Fruit fly (Drosophila melanogaster) whole organism, embryonic: ENCODE measurements around the gene dah.

Experiments
- Bdp1 ChIP-seq: fragments of 200-800 bp; sonication (Bioruptor generic); optimal IDR thresholded peaks from 3 replicates; lab custom pipeline; 2016; ENCODE audit warnings: missing biosample characterization, missing genetic modification characterization
- CG10321 ChIP-seq: fragments of 200-800 bp; sonication (Bioruptor generic); IDR thresholded peaks from 2 replicates; pipeline ENCODE4 v1.3.6; 2022; ENCODE audit warnings: missing biosample characterization, missing genetic modification characterization
- CG10654 ChIP-seq: fragments of 200-800 bp; sonication (Bioruptor generic); optimal IDR thresholded peaks from 2 replicates; lab custom pipeline; 2016; ENCODE audit warnings: missing biosample characterization, missing genetic modification characterization
- CG15514 ChIP-seq: fragments of 200-800 bp; sonication (Bioruptor generic); optimal IDR thresholded peaks from 3 replicates; lab custom pipeline; 2017; ENCODE audit warnings: missing biosample characterization, missing genetic modification characterization, mild to moderate bottlenecking, moderate library complexity, missing genetic modification reagents
- CG1603 ChIP-seq: fragments of 200-800 bp; sonication (Bioruptor generic); optimal IDR thresholded peaks from 2 replicates; lab custom pipeline; 2019; ENCODE audit warnings: missing biosample characterization, mild to moderate bottlenecking, missing genetic modification characterization, moderate library complexity
- CG1647 ChIP-seq: fragments of 200-800 bp; sonication (Bioruptor generic); optimal IDR thresholded peaks from 3 replicates; lab custom pipeline; 2016; ENCODE audit warnings: missing biosample characterization, missing genetic modification characterization
- CG2120 ChIP-seq: fragments of 200-800 bp; sonication (Bioruptor generic); optimal IDR thresholded peaks from 3 replicates; lab custom pipeline; 2016; ENCODE audit warnings: missing biosample characterization, missing genetic modification characterization
- CG2678 ChIP-seq: fragments of 200-800 bp; sonication (Bioruptor generic); optimal IDR thresholded peaks from 3 replicates; lab custom pipeline; 2019; ENCODE audit warnings: missing biosample characterization, mild to moderate bottlenecking, missing genetic modification characterization, moderate library complexity
- CG32532 ChIP-seq: fragments of 200-800 bp; sonication (Bioruptor generic); IDR thresholded peaks from 2 replicates; pipeline ENCODE4 v1.3.6; 2022; ENCODE audit warnings: missing biosample characterization, missing genetic modification characterization
- CG33557 ChIP-seq: fragments of 200-800 bp; sonication (Bioruptor generic); optimal IDR thresholded peaks from 2 replicates; lab custom pipeline; 2019; ENCODE audit warnings: missing biosample characterization, mild to moderate bottlenecking, missing genetic modification characterization, moderate library complexity
- CG3407 ChIP-seq: fragments of 200-800 bp; sonication (Bioruptor generic); optimal IDR thresholded peaks from 2 replicates; lab custom pipeline; 2018; ENCODE audit warnings: missing biosample characterization, mild to moderate bottlenecking, missing genetic modification characterization
- CG34224 ChIP-seq: fragments of 200-800 bp; sonication (Bioruptor generic); IDR thresholded peaks from 3 replicates; pipeline ENCODE4 v1.3.6; 2022; ENCODE audit warnings: missing biosample characterization, missing genetic modification characterization; ENCODE audit not compliant: partially characterized antibody
- CG3726 ChIP-seq: fragments of 200-800 bp; sonication (Bioruptor generic); IDR thresholded peaks from 3 replicates; pipeline ENCODE4, ENCODE4 v1.3.6; 2022; ENCODE audit warnings: missing biosample characterization, missing genetic modification characterization
- CG4282 ChIP-seq: fragments of 200-800 bp; sonication (Bioruptor generic); optimal IDR thresholded peaks from 2 replicates; lab custom pipeline; 2016; ENCODE audit warnings: missing biosample characterization, missing genetic modification characterization
- CG4730 ChIP-seq: fragments of 200-800 bp; sonication (Bioruptor generic); IDR thresholded peaks from 2 replicates; pipeline ENCODE4 v1.3.6; 2022; ENCODE audit warnings: missing biosample characterization, missing genetic modification characterization
- CG4820 ChIP-seq: fragments of 200-800 bp; sonication (Bioruptor generic); optimal IDR thresholded peaks from 3 replicates; lab custom pipeline; 2016; ENCODE audit warnings: missing biosample characterization, missing genetic modification characterization
- CG9215 ChIP-seq: fragments of 200-800 bp; sonication (Bioruptor generic); IDR thresholded peaks from 2 replicates; pipeline ENCODE4 v1.3.6; 2022; ENCODE audit warnings: missing biosample characterization, missing genetic modification characterization
- Eip74EF ChIP-seq, 2 experiments: fragments of 200-800 bp in 1 of 2; fragments of >200 bp in 1 of 2; sonication (Bioruptor generic) in 1 of 2; optimal IDR thresholded peaks; 2 replicates each; lab custom pipeline; 2017 to 2019; ENCODE audit warnings: missing biosample characterization in 2 of 2, missing genetic modification characterization in 2 of 2, mild to moderate bottlenecking in 1 of 2, moderate library complexity in 1 of 2
- Fer1 ChIP-seq: fragments of 200-800 bp; sonication (Bioruptor generic); optimal IDR thresholded peaks from 2 replicates; lab custom pipeline; 2017; ENCODE audit warnings: missing biosample characterization, mild to moderate bottlenecking, missing genetic modification characterization
- Hmr ChIP-seq: fragments of 200-800 bp; sonication (Bioruptor generic); optimal IDR thresholded peaks from 3 replicates; lab custom pipeline; 2017; ENCODE audit warnings: mild to moderate bottlenecking, missing biosample characterization, missing genetic modification reagents, missing genetic modification characterization
- Jarid2 ChIP-seq: fragments of 200-800 bp; sonication (Bioruptor generic); optimal IDR thresholded peaks from 3 replicates; lab custom pipeline; 2017; ENCODE audit warnings: mild to moderate bottlenecking, missing biosample characterization, missing genetic modification reagents, missing genetic modification characterization
- Kr ChIP-seq: fragments of 200-800 bp; sonication (Bioruptor generic); optimal IDR thresholded peaks from 2 replicates; lab custom pipeline; 2017; ENCODE audit warnings: missing biosample characterization, mild to moderate bottlenecking, missing genetic modification characterization
- Nf-YA ChIP-seq: fragments of 200-800 bp; sonication (Bioruptor generic); IDR thresholded peaks from 2 replicates; pipeline ENCODE4 v1.3.6; 2022; ENCODE audit warnings: missing biosample characterization, missing genetic modification characterization
- Nf-YB ChIP-seq: fragments of 200-800 bp; sonication (Bioruptor generic); optimal IDR thresholded peaks from 3 replicates; lab custom pipeline; 2019; ENCODE audit warnings: missing biosample characterization, mild to moderate bottlenecking, missing genetic modification characterization, moderate library complexity
- Ptx1 ChIP-seq: fragments of 200-800 bp; sonication (Bioruptor generic); IDR thresholded peaks from 2 replicates; pipeline ENCODE4 v1.3.6; 2022; ENCODE audit warnings: missing biosample characterization, missing genetic modification characterization
- ara ChIP-seq: fragments of 200-800 bp; sonication (Bioruptor generic); IDR thresholded peaks from 2 replicates; pipeline ENCODE4 v1.3.6; 2022; ENCODE audit warnings: missing biosample characterization, missing genetic modification characterization
- caup ChIP-seq: fragments of 200-800 bp; sonication (Bioruptor generic); optimal IDR thresholded peaks from 3 replicates; lab custom pipeline; 2017; ENCODE audit warnings: missing biosample characterization, mild to moderate bottlenecking, missing genetic modification characterization, moderate library complexity; ENCODE audit not compliant: severe bottlenecking
- chm ChIP-seq: fragments of 200-800 bp; sonication (Bioruptor generic); IDR thresholded peaks from 2 replicates; pipeline ENCODE4 v1.3.6; 2022; ENCODE audit warnings: missing biosample characterization, missing genetic modification characterization
- chn ChIP-seq: fragments of 200-800 bp; sonication (Bioruptor generic); optimal IDR thresholded peaks from 2 replicates; lab custom pipeline; 2016; ENCODE audit warnings: missing biosample characterization, missing genetic modification characterization
- corto ChIP-seq: fragments of 200-800 bp; sonication (Bioruptor generic); optimal IDR thresholded peaks from 2 replicates; lab custom pipeline; 2016; ENCODE audit warnings: missing biosample characterization, mild to moderate bottlenecking, missing genetic modification characterization, moderate library complexity
- da ChIP-seq: fragments of 200-800 bp; sonication (Bioruptor generic); optimal IDR thresholded peaks from 2 replicates; lab custom pipeline; 2016; ENCODE audit warnings: missing biosample characterization, missing genetic modification characterization
- dmrt99B ChIP-seq: fragments of 200-800 bp; sonication (Bioruptor generic); optimal IDR thresholded peaks from 2 replicates; lab custom pipeline; 2018; ENCODE audit warnings: missing biosample characterization, mild to moderate bottlenecking, missing genetic modification characterization, moderate library complexity
- esg ChIP-seq: fragments of 200-800 bp; sonication (Bioruptor generic); conservative IDR thresholded peaks from 2 replicates; pipeline ENCODE4 v1.3.6; 2022; ENCODE audit warnings: missing biosample characterization, missing genetic modification characterization
- eve ChIP-seq, 2 experiments: fragments of >200 bp; optimal IDR thresholded peaks; 2 replicates each; lab custom pipeline; 2017; ENCODE audit warnings: missing biosample characterization in 2 of 2, missing genetic modification characterization in 2 of 2
- gcm ChIP-seq: fragments of 200-800 bp; sonication (Bioruptor generic); optimal IDR thresholded peaks from 2 replicates; lab custom pipeline; 2019; ENCODE audit warnings: missing biosample characterization, mild to moderate bottlenecking, missing genetic modification characterization, moderate library complexity
- gfzf ChIP-seq: fragments of 200-800 bp; sonication (Bioruptor generic); optimal IDR thresholded peaks from 2 replicates; lab custom pipeline; 2016; ENCODE audit warnings: missing biosample characterization, mild to moderate bottlenecking, missing genetic modification characterization, moderate library complexity
- her ChIP-seq: fragments of 200-800 bp; sonication (Bioruptor generic); optimal IDR thresholded peaks from 2 replicates; lab custom pipeline; 2016; ENCODE audit warnings: missing biosample characterization, missing genetic modification characterization
- hkb ChIP-seq, 2 experiments: fragments of 200-800 bp in 1 of 2; fragments of >200 bp in 1 of 2; sonication (Bioruptor generic) in 1 of 2; IDR thresholded peaks in 1 of 2; optimal IDR thresholded peaks in 1 of 2; 2 replicates each; pipeline versions ENCODE4 v1.3.6 to Lab custom; 2017 to 2022; ENCODE audit warnings: missing biosample characterization in 1 of 2, missing genetic modification characterization in 1 of 2
- insv ChIP-seq, 2 experiments: fragments of 200-800 bp; sonication (Bioruptor generic); optimal IDR thresholded peaks; 3 replicates each; lab custom pipeline; 2016 to 2018; ENCODE audit warnings: missing biosample characterization in 2 of 2, missing genetic modification characterization in 2 of 2
- knrl ChIP-seq: fragments of 200-800 bp; sonication (Bioruptor generic); IDR thresholded peaks from 3 replicates; pipeline ENCODE4 v1.3.6; 2022; ENCODE audit warnings: missing biosample characterization, missing genetic modification characterization; ENCODE audit not compliant: partially characterized antibody
- lab ChIP-seq: fragments of 200-800 bp; sonication (Bioruptor generic); optimal IDR thresholded peaks from 3 replicates; lab custom pipeline; 2017; ENCODE audit warnings: missing biosample characterization, missing genetic modification characterization, mild to moderate bottlenecking, moderate library complexity, missing genetic modification reagents
- org-1 ChIP-seq: fragments of 200-800 bp; sonication (Bioruptor generic); optimal IDR thresholded peaks from 2 replicates; lab custom pipeline; 2017; ENCODE audit warnings: missing biosample characterization, missing genetic modification characterization
- sens ChIP-seq: fragments of 200-800 bp; sonication (Bioruptor generic); peaks from one replicate; lab custom pipeline; 2016; ENCODE audit warnings: missing biosample characterization, missing genetic modification characterization
- seq ChIP-seq: fragments of 200-800 bp; sonication (Bioruptor generic); IDR thresholded peaks from 2 replicates; pipeline ENCODE4 v1.3.6; 2022; ENCODE audit warnings: missing biosample characterization, missing genetic modification characterization
- shn ChIP-seq: fragments of 200-800 bp; sonication (Bioruptor generic); optimal IDR thresholded peaks from 3 replicates; lab custom pipeline; 2016; ENCODE audit warnings: missing biosample characterization, missing genetic modification characterization
- so ChIP-seq: fragments of 200-800 bp; sonication (Bioruptor generic); IDR thresholded peaks from 3 replicates; pipeline ENCODE4 v1.3.6; 2022; ENCODE audit warnings: missing biosample characterization, missing genetic modification characterization
- sob ChIP-seq: fragments of 200-800 bp; sonication (Bioruptor generic); IDR thresholded peaks from 2 replicates; pipeline ENCODE4 v1.3.6; 2022; ENCODE audit warnings: missing biosample characterization, missing genetic modification characterization
- tin ChIP-seq: fragments of 200-800 bp; sonication (Bioruptor generic); optimal IDR thresholded peaks from 3 replicates; lab custom pipeline; 2016; ENCODE audit warnings: missing biosample characterization, missing genetic modification characterization
- tll ChIP-seq, 2 experiments: fragments of 200-800 bp in 1 of 2; fragments of >200 bp in 1 of 2; sonication (Bioruptor generic) in 1 of 2; optimal IDR thresholded peaks; 2 replicates each; lab custom pipeline; 2017 to 2019; ENCODE audit warnings: missing biosample characterization in 2 of 2, missing genetic modification characterization in 2 of 2, mild to moderate bottlenecking in 1 of 2, moderate library complexity in 1 of 2

Gene dah

dm6 chrX:15323302-15323880 is 4.8 kb upstream of the dah start (continued):
- TF ChIP-seq tin (GFP tag; lab: Kevin White, UChicago) = peak; percentile 89
- TF ChIP-seq CG33557 = peak; percentile 36
- TF ChIP-seq Nf-YA (GFP tag; lab: Robert Waterston, UW) = peak; percentile 65
- TF ChIP-seq da (GFP tag; lab: Kevin White, UChicago) = peak; percentile 71
- peak; percentile 55; the same call in 2 of the 3 replicates for TF ChIP-seq knrl (GFP tag; lab: Robert Waterston, UW)
- peak; percentile 72 for TF ChIP-seq CG2678
- peak; percentile 64 for TF ChIP-seq CG10654 (GFP tag; lab: Kevin White, UChicago)
- TF ChIP-seq her (GFP tag; lab: Kevin White, UChicago) = peak; percentile 93
- TF ChIP-seq Kr (GFP tag; lab: Kevin White, UChicago) = no peak
- TF ChIP-seq Fer1 (GFP tag; lab: Kevin White, UChicago) = peak; percentile 90
- TF ChIP-seq CG3407 (GFP tag; lab: Kevin White, UChicago) = peak; percentile 53
- TF ChIP-seq Eip74EF (GFP tag; optimal IDR thresholded peaks at IDR 0.05; lab: Kevin White, UChicago) = peak in 1 of 2 experiments; percentile 59
- no peak for TF ChIP-seq eve (GFP tag; optimal IDR thresholded peaks at IDR 0.05; lab: Kevin White, UChicago)
- peak; percentile 90 for TF ChIP-seq Ptx1 (GFP tag; lab: Robert Waterston, UW)
- TF ChIP-seq Hmr (GFP tag; lab: Kevin White, UChicago) = peak; percentile 92
- peak; percentile 43 for TF ChIP-seq gcm (GFP tag; lab: Kevin White, UChicago)
- peak; percentile 21 for TF ChIP-seq gfzf
- peak; percentile 92 for TF ChIP-seq shn
- peak; percentile 81 for TF ChIP-seq CG4730 (GFP tag; lab: Robert Waterston, UW)
- TF ChIP-seq ara = peak; percentile 81
- TF ChIP-seq CG15514 (GFP tag; lab: Kevin White, UChicago) = peak; percentile 90
- peak; percentile 65 for TF ChIP-seq CG10321 (GFP tag; lab: Robert Waterston, UW)
- peak; percentile 93 for TF ChIP-seq chm (GFP tag; lab: Robert Waterston, UW)
- TF ChIP-seq Nf-YB = peak; percentile 39
- TF ChIP-seq CG4820 = peak; percentile 55
- TF ChIP-seq CG32532 = peak; percentile 96
- TF ChIP-seq seq (GFP tag; lab: Robert Waterston, UW) = peak; percentile 74
- peak; percentile 90 for TF ChIP-seq CG2120 (GFP tag; lab: Kevin White, UChicago)
- TF ChIP-seq Bdp1 (GFP tag; lab: Kevin White, UChicago) = peak; percentile 36
- peak; percentile 85 for TF ChIP-seq CG9215 (GFP tag; lab: Robert Waterston, UW)
- peak; percentile 69; the same call in 2 of the 3 replicates for TF ChIP-seq CG3726
- peak; percentile 73 for TF ChIP-seq esg (GFP tag; lab: Robert Waterston, UW)
- TF ChIP-seq CG34224 = peak; percentile 54; the same call in 1 of the 3 replicates
- peak; percentile 93 for TF ChIP-seq sob (GFP tag; lab: Robert Waterston, UW)
- TF ChIP-seq hkb (optimal IDR thresholded peaks at IDR 0.05; lab: Kevin White, UChicago) = no peak
- TF ChIP-seq hkb (GFP tag; IDR thresholded peaks at IDR 0.05; lab: Robert Waterston, UW) = peak; percentile 89
- no peak for TF ChIP-seq corto (GFP tag; lab: Kevin White, UChicago)
- TF ChIP-seq chn (GFP tag; lab: Kevin White, UChicago) = peak; percentile 84
- TF ChIP-seq sens (GFP tag; lab: Kevin White, UChicago) = peak; percentile 93
- TF ChIP-seq Jarid2 = no peak
- TF ChIP-seq so (GFP tag; lab: Robert Waterston, UW) = peak; percentile 87
- peak; percentile 82 for TF ChIP-seq CG1647
- peak; percentile 85 for TF ChIP-seq CG1603 (tag; lab: Kevin White, UChicago)
- TF ChIP-seq insv (GFP tag; optimal IDR thresholded peaks at IDR 0.05; lab: Kevin White, UChicago) = peak in 1 of 2 experiments; percentile 39
- peak; percentile 78 for TF ChIP-seq CG4282 (GFP tag; lab: Kevin White, UChicago)
- TF ChIP-seq lab (GFP tag; lab: Kevin White, UChicago) = peak; percentile 95
- TF ChIP-seq caup (GFP tag; lab: Kevin White, UChicago) = peak; percentile 89
- TF ChIP-seq dmrt99B (tag; lab: Kevin White, UChicago) = peak; percentile 73
- no peak for TF ChIP-seq tll (GFP tag; optimal IDR thresholded peaks at IDR 0.05; lab: Kevin White, UChicago)
- TF ChIP-seq org-1 = peak; percentile 70
